Fruit fly (Drosophila melanogaster) whole organism, embryonic: ENCODE data around the gene CG18649.

Source experiments
- Ada2b ChIP-seq: fragments of 200-800 bp; sonication (Bioruptor generic); IDR thresholded peaks from 2 replicates; pipeline ENCODE4 v1.3.6; 2022; ENCODE audit warnings: missing biosample characterization, missing genetic modification characterization
- CG11723 ChIP-seq: fragments of 200-800 bp; sonication (Bioruptor generic); optimal IDR thresholded peaks from 2 replicates; lab custom pipeline; 2017; ENCODE audit warnings: missing biosample characterization, mild to moderate bottlenecking, missing genetic modification characterization
- CG12155 ChIP-seq: fragments of 200-800 bp; sonication (Bioruptor generic); optimal IDR thresholded peaks from 3 replicates; lab custom pipeline; 2016; ENCODE audit warnings: missing biosample characterization, missing genetic modification characterization
- CG12219 ChIP-seq: fragments of 200-800 bp; sonication (Bioruptor generic); optimal IDR thresholded peaks from 3 replicates; lab custom pipeline; 2018; ENCODE audit warnings: missing biosample characterization, mild to moderate bottlenecking, missing genetic modification characterization
- CG13775 ChIP-seq: fragments of 200-800 bp; sonication (Bioruptor generic); optimal IDR thresholded peaks from 3 replicates; lab custom pipeline; 2017; ENCODE audit warnings: missing biosample characterization, mild to moderate bottlenecking, missing genetic modification characterization
- CG14441 ChIP-seq: fragments of 200-800 bp; sonication (Bioruptor generic); IDR thresholded peaks from 2 replicates; pipeline ENCODE4 v1.3.6; 2022; ENCODE audit warnings: missing biosample characterization, missing genetic modification characterization
- CG15269 ChIP-seq: fragments of 200-800 bp; sonication (Bioruptor generic); optimal IDR thresholded peaks from 2 replicates; lab custom pipeline; 2018; ENCODE audit warnings: missing biosample characterization, mild to moderate bottlenecking, missing genetic modification characterization, moderate library complexity
- CG1602 ChIP-seq: fragments of 200-800 bp; sonication (Bioruptor generic); optimal IDR thresholded peaks from 3 replicates; lab custom pipeline; 2016; ENCODE audit warnings: missing biosample characterization, missing genetic modification characterization
- CG16815 ChIP-seq: fragments of 200-800 bp; sonication (Bioruptor generic); optimal IDR thresholded peaks from 3 replicates; lab custom pipeline; 2017; ENCODE audit warnings: missing biosample characterization, mild to moderate bottlenecking, missing genetic modification characterization
- CG1792 ChIP-seq: fragments of 200-800 bp; sonication (Bioruptor generic); optimal IDR thresholded peaks from 2 replicates; lab custom pipeline; 2016; ENCODE audit warnings: missing biosample characterization, missing genetic modification characterization
- CG1832 ChIP-seq: fragments of 200-800 bp; sonication (Bioruptor generic); optimal IDR thresholded peaks from 2 replicates; lab custom pipeline; 2017; ENCODE audit warnings: missing biosample characterization, mild to moderate bottlenecking, missing genetic modification characterization, inconsistent platforms
- CG3065 ChIP-seq: fragments of 200-800 bp; sonication (Bioruptor generic); optimal IDR thresholded peaks from 2 replicates; lab custom pipeline; 2016; ENCODE audit warnings: missing biosample characterization, missing genetic modification characterization
- CG3847 ChIP-seq: fragments of 200-800 bp; sonication (Bioruptor generic); IDR thresholded peaks from 2 replicates; pipeline ENCODE4 v1.3.6; 2022; ENCODE audit warnings: missing biosample characterization, missing genetic modification characterization
- CG6813 ChIP-seq: fragments of 200-800 bp; sonication (Bioruptor generic); optimal IDR thresholded peaks from 2 replicates; lab custom pipeline; 2017; ENCODE audit warnings: missing biosample characterization, missing genetic modification characterization, mild to moderate bottlenecking, moderate library complexity, missing genetic modification reagents
- CG7271 ChIP-seq: fragments of 200-800 bp; sonication (Bioruptor generic); optimal IDR thresholded peaks from 2 replicates; lab custom pipeline; 2018; ENCODE audit warnings: missing biosample characterization, mild to moderate bottlenecking, missing genetic modification characterization, moderate library complexity
- CG8359 ChIP-seq: fragments of 200-800 bp; sonication (Bioruptor generic); optimal IDR thresholded peaks from 2 replicates; lab custom pipeline; 2017; ENCODE audit warnings: missing biosample characterization, mild to moderate bottlenecking, missing genetic modification characterization, borderline replicate concordance
- CG8924 ChIP-seq: fragments of 200-800 bp; optimal IDR thresholded peaks from 3 replicates; lab custom pipeline; 2019; ENCODE audit warnings: missing biosample characterization, mild to moderate bottlenecking, missing genetic modification characterization, moderate library complexity
- CG8944 ChIP-seq: fragments of 200-800 bp; sonication (Bioruptor generic); optimal IDR thresholded peaks from 3 replicates; lab custom pipeline; 2016; ENCODE audit warnings: missing biosample characterization, missing genetic modification characterization
- CG9797 ChIP-seq: fragments of 200-800 bp; sonication (Bioruptor generic); optimal IDR thresholded peaks from 3 replicates; lab custom pipeline; 2018; ENCODE audit warnings: missing biosample characterization, mild to moderate bottlenecking, missing genetic modification characterization
- CHES-1-like ChIP-seq: fragments of 200-800 bp; sonication (Bioruptor generic); optimal IDR thresholded peaks from 2 replicates; lab custom pipeline; 2016; ENCODE audit warnings: missing biosample characterization, missing genetic modification characterization
- Gsc ChIP-seq: fragments of 200-800 bp; sonication (Bioruptor generic); IDR thresholded peaks from 2 replicates; pipeline ENCODE4 v1.3.6; 2022; ENCODE audit warnings: missing biosample characterization, missing genetic modification characterization
- HLH4C ChIP-seq: fragments of 200-800 bp; sonication (Bioruptor generic); IDR thresholded peaks from 3 replicates; pipeline ENCODE4 v1.3.6; 2022; ENCODE audit warnings: missing biosample characterization, missing genetic modification characterization; ENCODE audit not compliant: partially characterized antibody
- HmgD ChIP-seq: fragments of 200-800 bp; sonication (Bioruptor generic); optimal IDR thresholded peaks from 3 replicates; lab custom pipeline; 2016; ENCODE audit warnings: missing biosample characterization, missing genetic modification characterization
- MTF-1 ChIP-seq: fragments of 200-800 bp; sonication (Bioruptor generic); optimal IDR thresholded peaks from 2 replicates; lab custom pipeline; 2018; ENCODE audit warnings: missing biosample characterization, mild to moderate bottlenecking, missing genetic modification characterization, borderline replicate concordance
- NK7.1 ChIP-seq: fragments of 200-800 bp; sonication (Bioruptor generic); optimal IDR thresholded peaks from 3 replicates; lab custom pipeline; 2016; ENCODE audit warnings: missing biosample characterization, missing genetic modification characterization
- Nf-YB ChIP-seq: fragments of 200-800 bp; sonication (Bioruptor generic); optimal IDR thresholded peaks from 3 replicates; lab custom pipeline; 2019; ENCODE audit warnings: missing biosample characterization, mild to moderate bottlenecking, missing genetic modification characterization, moderate library complexity
- Optix ChIP-seq: fragments of 200-800 bp; sonication (Bioruptor generic); IDR thresholded peaks from 3 replicates; pipeline ENCODE4 v1.3.6; 2022; ENCODE audit warnings: missing biosample characterization, missing genetic modification characterization
- ac ChIP-seq: fragments of 200-800 bp; sonication (Bioruptor generic); optimal IDR thresholded peaks from 3 replicates; lab custom pipeline; 2017; ENCODE audit warnings: missing biosample characterization, mild to moderate bottlenecking, missing genetic modification characterization
- bbx ChIP-seq: fragments of 200-800 bp; sonication (Bioruptor generic); IDR thresholded peaks from 2 replicates; pipeline ENCODE4 v1.3.6; 2022; ENCODE audit warnings: missing biosample characterization, missing genetic modification characterization; ENCODE audit not compliant: partially characterized antibody
- bsh ChIP-seq, 2 experiments: fragments of 200-800 bp; sonication (Bioruptor generic); optimal IDR thresholded peaks; 2 replicates each; lab custom pipeline; 2017 to 2018; ENCODE audit warnings: mild to moderate bottlenecking in 2 of 2, missing biosample characterization in 2 of 2, missing genetic modification characterization in 2 of 2, moderate library complexity in 1 of 2
- chif ChIP-seq, 2 experiments: fragments of 200-800 bp; sonication (Bioruptor generic); optimal IDR thresholded peaks; 3 replicates each; lab custom pipeline; 2016; ENCODE audit warnings: missing biosample characterization in 2 of 2, missing genetic modification characterization in 2 of 2
- cwo ChIP-seq: fragments of 200-800 bp; sonication (Bioruptor generic); optimal IDR thresholded peaks from 3 replicates; lab custom pipeline; 2017; ENCODE audit warnings: missing biosample characterization, missing genetic modification characterization, mild to moderate bottlenecking, moderate library complexity, missing genetic modification reagents
- dati ChIP-seq: fragments of 200-800 bp; sonication (Bioruptor generic); IDR thresholded peaks from 2 replicates; pipeline ENCODE4 v1.3.6; 2022; ENCODE audit warnings: missing biosample characterization, missing genetic modification characterization
- dimm ChIP-seq: fragments of 200-800 bp; sonication (Bioruptor generic); IDR thresholded peaks from 2 replicates; pipeline ENCODE4 v1.3.6; 2022; ENCODE audit warnings: missing biosample characterization, missing genetic modification characterization
- fd64A ChIP-seq: fragments of 200-800 bp; sonication (Bioruptor generic); optimal IDR thresholded peaks from 3 replicates; lab custom pipeline; 2018; ENCODE audit warnings: missing biosample characterization, mild to moderate bottlenecking, missing genetic modification characterization
- lola ChIP-seq, 3 experiments: fragments of >200 bp in 2 of 3; fragments of 200-800 bp in 1 of 3; sonication (Bioruptor generic) in 1 of 3; optimal IDR thresholded peaks; 2 replicates each; lab custom pipeline; 2017 to 2019; ENCODE audit warnings: missing biosample characterization in 3 of 3, missing genetic modification characterization in 3 of 3, mild to moderate bottlenecking in 1 of 3, moderate library complexity in 1 of 3
- nom ChIP-seq: fragments of 200-800 bp; sonication (Bioruptor generic); optimal IDR thresholded peaks from 2 replicates; lab custom pipeline; 2017; ENCODE audit warnings: missing biosample characterization, missing genetic modification characterization, mild to moderate bottlenecking, moderate library complexity, missing genetic modification reagents
- peb ChIP-seq: fragments of 200-800 bp; sonication (Bioruptor generic); IDR thresholded peaks from 2 replicates; pipeline ENCODE4 v1.3.6; 2022; ENCODE audit warnings: missing biosample characterization, missing genetic modification characterization
- pita ChIP-seq: fragments of 200-800 bp; sonication (Bioruptor generic); optimal IDR thresholded peaks from 2 replicates; lab custom pipeline; 2017; ENCODE audit warnings: missing biosample characterization, mild to moderate bottlenecking, missing genetic modification characterization
- ranshi ChIP-seq: fragments of 200-800 bp; sonication (Bioruptor generic); IDR thresholded peaks from 2 replicates; pipeline ENCODE4 v1.3.6; 2022; ENCODE audit warnings: missing biosample characterization, missing genetic modification characterization
- ro ChIP-seq: fragments of 200-800 bp; sonication (Bioruptor generic); IDR thresholded peaks from 2 replicates; pipeline ENCODE4 v1.3.6; 2022; ENCODE audit warnings: missing biosample characterization, missing genetic modification characterization
- sc ChIP-seq, 3 experiments: fragments of >200 bp in 2 of 3; fragments of 200-800 bp in 1 of 3; sonication (Bioruptor generic) in 1 of 3; optimal IDR thresholded peaks; 2 replicates in 2 of 3; 3 replicates in 1 of 3; lab custom pipeline; 2017; ENCODE audit warnings: mild to moderate bottlenecking in 1 of 3, missing biosample characterization in 1 of 3, missing genetic modification characterization in 1 of 3, missing genetic modification reagents in 1 of 3
- seq ChIP-seq: fragments of 200-800 bp; sonication (Bioruptor generic); IDR thresholded peaks from 2 replicates; pipeline ENCODE4 v1.3.6; 2022; ENCODE audit warnings: missing biosample characterization, missing genetic modification characterization
- slbo ChIP-seq: fragments of 200-800 bp; sonication (Bioruptor generic); IDR thresholded peaks from 2 replicates; pipeline ENCODE4 v1.3.6; 2022; ENCODE audit warnings: missing biosample characterization, missing genetic modification characterization
- slp2 ChIP-seq: fragments of 200-800 bp; sonication (Bioruptor generic); optimal IDR thresholded peaks from 2 replicates; lab custom pipeline; 2016; ENCODE audit warnings: missing biosample characterization, missing genetic modification characterization
- tap ChIP-seq: fragments of 200-800 bp; optimal IDR thresholded peaks from 3 replicates; lab custom pipeline; 2019; ENCODE audit warnings: missing biosample characterization, mild to moderate bottlenecking, missing genetic modification characterization, moderate library complexity
- vvl ChIP-seq: fragments of 200-800 bp; sonication (Bioruptor generic); IDR thresholded peaks from 2 replicates; pipeline ENCODE4 v1.3.6; 2022; ENCODE audit warnings: missing biosample characterization, missing genetic modification characterization
- wor ChIP-seq: fragments of 200-800 bp; sonication (Bioruptor generic); IDR thresholded peaks from 2 replicates; pipeline ENCODE4 v1.3.6; 2022; ENCODE audit warnings: missing biosample characterization, missing genetic modification characterization

The CG18649 gene

DNA sequence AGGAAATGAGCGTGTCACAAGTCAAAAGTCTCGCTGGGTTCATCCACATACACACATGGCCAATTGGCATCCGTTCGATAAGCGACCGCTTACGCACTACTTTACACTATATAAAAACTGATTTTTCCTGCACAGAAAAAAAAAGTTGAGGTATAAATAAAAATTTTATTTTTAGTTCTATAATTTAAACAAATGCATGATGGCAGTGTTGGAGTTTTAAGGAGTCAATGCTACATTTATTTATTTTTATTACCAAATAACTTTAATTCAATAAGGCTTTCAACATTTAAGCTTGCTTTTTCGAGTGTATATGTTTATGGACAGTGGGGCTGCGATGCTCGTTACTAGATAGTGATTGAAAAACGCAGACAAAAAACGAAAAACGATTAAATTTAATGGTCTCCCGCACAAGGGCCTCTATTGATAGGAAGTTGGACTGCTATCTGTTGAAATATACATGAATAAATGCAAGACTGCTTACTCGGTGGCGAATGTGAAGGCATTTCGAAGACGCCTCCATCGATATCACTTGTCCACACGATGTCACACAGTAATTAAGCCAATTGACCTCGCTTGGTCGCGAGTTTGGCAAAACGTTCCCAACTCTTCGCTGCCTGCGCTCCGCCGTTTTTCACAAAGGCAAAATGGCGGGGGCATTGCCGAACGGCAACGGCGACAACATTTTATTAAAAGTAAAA is 42.1 kb downstream of the CG18649 start (continued):
- TF ChIP-seq sc (optimal IDR thresholded peaks at IDR 0.05; lab: Kevin White, UChicago) (no peak), sc (GFP tag; optimal IDR thresholded peaks at IDR 0.05; lab: Kevin White, UChicago) (peak; percentile 20), CG1602 (GFP tag; lab: Kevin White, UChicago) (peak; percentile 60), tap (tag; lab: Kevin White, UChicago) (peak; percentile 82), MTF-1 (GFP tag; lab: Kevin White, UChicago) (peak; percentile 23), Nf-YB (GFP tag; lab: Kevin White, UChicago) (peak; percentile 55), CG1792 (peak; percentile 62), pita (GFP tag; lab: Kevin White, UChicago) (no peak), vvl (GFP tag; lab: Robert Waterston, UW) (peak; percentile 77), cwo (GFP tag; lab: Kevin White, UChicago) (peak; percentile 67), Optix (no peak), ro (GFP tag; lab: Robert Waterston, UW) (peak; percentile 9; the same call in 1 of the 2 replicates), CG6813 (GFP tag; lab: Kevin White, UChicago) (peak; percentile 65), CG12219 (GFP tag; lab: Kevin White, UChicago) (peak; percentile 54), slp2 (peak; percentile 20), CG3847 (GFP tag; lab: Robert Waterston, UW) (peak; percentile 50; the same call in 1 of the 2 replicates), CHES-1-like (GFP tag; lab: Kevin White, UChicago) (no peak), CG3065 (GFP tag; lab: Kevin White, UChicago) (no peak), ac (GFP tag; lab: Kevin White, UChicago) (no peak), CG14441 (GFP tag; lab: Robert Waterston, UW) (peak; percentile 76), peb (0 out of 2 replicates have a peak, but pooled peaks have one; percentile 49), seq (GFP tag; lab: Robert Waterston, UW) (peak; percentile 65), nom (GFP tag; lab: Kevin White, UChicago) (peak; percentile 55), Gsc (no peak), CG7271 (tag; lab: Kevin White, UChicago) (peak; percentile 16), CG15269 (tag; lab: Kevin White, UChicago) (peak; percentile 84), CG8924 (tag; lab: Kevin White, UChicago) (peak; percentile 89), dati (GFP tag; lab: Robert Waterston, UW) (no peak), wor (peak; percentile 61), CG12155 (GFP tag; lab: Kevin White, UChicago) (peak; percentile 63), CG9797 (GFP tag; lab: Kevin White, UChicago) (no peak), CG8944 (GFP tag; lab: Kevin White, UChicago) (no peak), CG11723 (GFP tag; lab: Kevin White, UChicago) (peak; percentile 51), CG1832 (no peak), HmgD (GFP tag; lab: Kevin White, UChicago) (no peak), CG16815 (GFP tag; lab: Kevin White, UChicago) (peak; percentile 41), bsh (GFP tag; optimal IDR thresholded peaks at IDR 0.05; lab: Kevin White, UChicago) (peak; percentile 42 to 85), bbx (GFP tag; lab: Robert Waterston, UW) (no peak), ranshi (peak; percentile 80), NK7.1 (GFP tag; lab: Kevin White, UChicago) (no peak), chif (GFP tag; optimal IDR thresholded peaks at IDR 0.05; lab: Kevin White, UChicago) (peak; percentile 7 to 57), dimm (GFP tag; lab: Robert Waterston, UW) (no peak), CG8359 (GFP tag; lab: Kevin White, UChicago) (peak; percentile 14), lola (GFP tag; optimal IDR thresholded peaks at IDR 0.05; lab: Kevin White, UChicago) (peak in 1 of 3 experiments; percentile 80), fd64A (no peak), CG13775 (GFP tag; lab: Kevin White, UChicago) (peak; percentile 62), HLH4C (GFP tag; lab: Robert Waterston, UW) (no peak), slbo (GFP tag; lab: Robert Waterston, UW) (peak; percentile 76), Ada2b (GFP tag; lab: Robert Waterston, UW) (peak; percentile 79)
